Fruit fly (Drosophila melanogaster) whole organism, wandering third instar larva: ENCODE data around the gene Ucp4A.

Source experiments
- Abd-B ChIP-seq: fragments of >200 bp; optimal IDR thresholded peaks from 2 replicates; lab custom pipeline; 2017; ENCODE audit warnings: missing biosample characterization, missing genetic modification characterization
- CG32264 ChIP-seq: fragments of 200-800 bp; sonication (Bioruptor generic); optimal IDR thresholded peaks from 2 replicates; lab custom pipeline; 2016; ENCODE audit warnings: missing biosample characterization, missing genetic modification characterization
- CG9705 ChIP-seq: fragments of 200-800 bp; sonication (Bioruptor generic); optimal IDR thresholded peaks from 2 replicates; lab custom pipeline; 2018; ENCODE audit warnings: missing biosample characterization, mild to moderate bottlenecking, missing genetic modification characterization
- CrebA ChIP-seq: fragments of 200-800 bp; sonication (Bioruptor generic); optimal IDR thresholded peaks from 2 replicates; lab custom pipeline; 2016; ENCODE audit warnings: missing biosample characterization, mild to moderate bottlenecking, missing genetic modification characterization, borderline replicate concordance
- Dfd ChIP-seq: fragments of >200 bp; optimal IDR thresholded peaks from 2 replicates; lab custom pipeline; 2017; ENCODE audit warnings: missing biosample characterization, missing genetic modification characterization
- Dif ChIP-seq: fragments of 200-275, 200-300 bp; sonication (Bioruptor generic); optimal IDR thresholded peaks from 2 replicates; lab custom pipeline; 2018; ENCODE audit warnings: missing biosample characterization, missing genetic modification characterization; ENCODE audit not compliant: partially characterized antibody
- GATAd ChIP-seq: sonication (Bioruptor generic); optimal IDR thresholded peaks from 2 replicates; lab custom pipeline; 2016; ENCODE audit warnings: missing biosample characterization, missing genetic modification characterization
- HLH106 ChIP-seq: fragments of 200-800 bp; optimal IDR thresholded peaks from 3 replicates; lab custom pipeline; 2019; ENCODE audit warnings: missing biosample characterization, mild to moderate bottlenecking, missing genetic modification characterization, moderate library complexity
- Hnf4 ChIP-seq: fragments of 200-800 bp; sonication (Bioruptor generic); optimal IDR thresholded peaks from 2 replicates; lab custom pipeline; 2016; ENCODE audit warnings: missing biosample characterization, mild to moderate bottlenecking, missing genetic modification characterization
- Hr78 ChIP-seq: fragments of >200 bp; optimal IDR thresholded peaks from 2 replicates; lab custom pipeline; 2017; ENCODE audit warnings: missing biosample characterization, missing genetic modification characterization
- Hr83 ChIP-seq: fragments of 200-300 bp; sonication (Bioruptor generic); optimal IDR thresholded peaks from 2 replicates; lab custom pipeline; 2016; ENCODE audit warnings: missing biosample characterization, mild to moderate bottlenecking, missing genetic modification characterization, moderate library complexity; ENCODE audit not compliant: poor library complexity, severe bottlenecking
- Jra ChIP-seq: sonication (Bioruptor generic); optimal IDR thresholded peaks from 2 replicates; lab custom pipeline; 2016; ENCODE audit warnings: missing biosample characterization, missing genetic modification characterization
- Mio ChIP-seq: sonication (Bioruptor generic); optimal IDR thresholded peaks from 2 replicates; lab custom pipeline; 2016; ENCODE audit warnings: missing biosample characterization, missing genetic modification characterization
- Myc ChIP-seq: fragments of >200 bp; optimal IDR thresholded peaks from 2 replicates; lab custom pipeline; 2017
- N ChIP-seq: fragments of >200 bp; optimal IDR thresholded peaks from 2 replicates; lab custom pipeline; 2018; ENCODE audit warnings: missing biosample characterization, missing external identifiers, missing genetic modification characterization
- OdsH ChIP-seq: fragments of 200-800 bp; sonication (Bioruptor generic); optimal IDR thresholded peaks from 2 replicates; lab custom pipeline; 2016; ENCODE audit warnings: missing biosample characterization, mild to moderate bottlenecking, missing genetic modification characterization
- Rel ChIP-seq, 2 experiments: fragments of 200-800 bp; sonication (Bioruptor generic) in 1 of 2; optimal IDR thresholded peaks; 2 replicates in 1 of 2; 3 replicates in 1 of 2; lab custom pipeline; 2016 to 2019; ENCODE audit warnings: mild to moderate bottlenecking in 2 of 2, missing biosample characterization in 2 of 2, missing genetic modification characterization in 2 of 2, moderate library complexity in 1 of 2
- Sp1 ChIP-seq: fragments of 200-800 bp; sonication (Bioruptor generic); optimal IDR thresholded peaks from 3 replicates; lab custom pipeline; 2019; ENCODE audit warnings: missing biosample characterization, mild to moderate bottlenecking, missing genetic modification characterization, moderate library complexity
- Vsx2 ChIP-seq: fragments of 200-300, 225-300 bp; sonication (Bioruptor generic); optimal IDR thresholded peaks from 2 replicates; lab custom pipeline; 2018; ENCODE audit warnings: missing biosample characterization, missing genetic modification characterization; ENCODE audit not compliant: partially characterized antibody
- br ChIP-seq: fragments of 200-800 bp; sonication (Bioruptor generic); optimal IDR thresholded peaks from 2 replicates; lab custom pipeline; 2016; ENCODE audit warnings: missing biosample characterization, missing genetic modification characterization
- brk ChIP-seq: fragments of 200-800 bp; sonication (Bioruptor generic); optimal IDR thresholded peaks from 2 replicates; lab custom pipeline; 2016; ENCODE audit warnings: missing biosample characterization, mild to moderate bottlenecking, missing genetic modification characterization
- dl ChIP-seq, 2 experiments: fragments of 175-275, 200-275 bp in 1 of 2; fragments of 200-275 bp in 1 of 2; sonication (Bioruptor generic); optimal IDR thresholded peaks; lab custom pipeline; 2018; ENCODE audit warnings: mild to moderate bottlenecking in 2 of 2, missing biosample characterization in 2 of 2, missing genetic modification characterization in 2 of 2, moderate library complexity in 2 of 2; ENCODE audit not compliant: partially characterized antibody in 2 of 2, insufficient read depth in 1 of 2
- dmrt93B ChIP-seq: fragments of 200-800 bp; sonication (Bioruptor generic); optimal IDR thresholded peaks from 2 replicates; lab custom pipeline; 2018; ENCODE audit warnings: missing biosample characterization, mild to moderate bottlenecking, missing genetic modification characterization
- dsf ChIP-seq: sonication (Bioruptor generic); optimal IDR thresholded peaks from 2 replicates; lab custom pipeline; 2016; ENCODE audit warnings: missing biosample characterization, missing genetic modification characterization, borderline replicate concordance
- ey ChIP-seq: fragments of 200-800 bp; sonication (Bioruptor generic); optimal IDR thresholded peaks from 2 replicates; lab custom pipeline; 2016; ENCODE audit warnings: missing biosample characterization, missing genetic modification characterization
- foxo ChIP-seq, 2 experiments: fragments of 200-800 bp; sonication (Bioruptor generic); optimal IDR thresholded peaks; 2 replicates in 1 of 2; 3 replicates in 1 of 2; lab custom pipeline; 2016 to 2017; ENCODE audit warnings: missing biosample characterization in 2 of 2, missing genetic modification characterization in 2 of 2
- fru ChIP-seq: fragments of 200-800 bp; sonication (Bioruptor generic); optimal IDR thresholded peaks from 3 replicates; lab custom pipeline; 2016; ENCODE audit warnings: missing biosample characterization, mild to moderate bottlenecking, missing genetic modification characterization
- h ChIP-seq: fragments of 200-800 bp; sonication (Bioruptor generic); optimal IDR thresholded peaks from 3 replicates; lab custom pipeline; 2016; ENCODE audit warnings: missing biosample characterization, mild to moderate bottlenecking, missing genetic modification characterization
- jim ChIP-seq: fragments of 175-275, 200-325 bp; sonication (Bioruptor generic); optimal IDR thresholded peaks from 2 replicates; lab custom pipeline; 2016; ENCODE audit warnings: missing biosample characterization, mild to moderate bottlenecking, missing genetic modification characterization
- lola ChIP-seq: fragments of >200 bp; optimal IDR thresholded peaks from 2 replicates; lab custom pipeline; 2017; ENCODE audit warnings: missing biosample characterization, missing genetic modification characterization
- pan ChIP-seq: fragments of >200 bp; optimal IDR thresholded peaks from 2 replicates; lab custom pipeline; 2017
- psq ChIP-seq: fragments of 200-800 bp; sonication (Bioruptor generic); optimal IDR thresholded peaks from 3 replicates; lab custom pipeline; 2017; ENCODE audit warnings: missing biosample characterization, mild to moderate bottlenecking, missing genetic modification characterization, moderate library complexity
- rgr ChIP-seq: fragments of 200-800 bp; sonication (Bioruptor generic); optimal IDR thresholded peaks from 3 replicates; lab custom pipeline; 2016; ENCODE audit warnings: missing biosample characterization, mild to moderate bottlenecking, missing genetic modification characterization
- sage ChIP-seq: fragments of 200-800 bp; sonication (Bioruptor generic); optimal IDR thresholded peaks from 2 replicates; lab custom pipeline; 2016; ENCODE audit warnings: missing biosample characterization, mild to moderate bottlenecking, missing genetic modification characterization
- sv ChIP-seq: fragments of 200-800 bp; sonication (Bioruptor generic); optimal IDR thresholded peaks from 3 replicates; lab custom pipeline; 2016; ENCODE audit warnings: missing biosample characterization, missing genetic modification characterization
- tai ChIP-seq: sonication (Bioruptor generic); optimal IDR thresholded peaks from 2 replicates; lab custom pipeline; 2016; ENCODE audit warnings: missing biosample characterization, missing genetic modification characterization
- usp ChIP-seq: fragments of >200 bp; optimal IDR thresholded peaks from 2 replicates; lab custom pipeline; 2017; ENCODE audit warnings: missing biosample characterization, missing genetic modification characterization
- woc ChIP-seq: sonication (Bioruptor generic); optimal IDR thresholded peaks from 2 replicates; lab custom pipeline; 2016; ENCODE audit warnings: missing biosample characterization, mild to moderate bottlenecking, missing genetic modification characterization

Ucp4A gene

DNA sequence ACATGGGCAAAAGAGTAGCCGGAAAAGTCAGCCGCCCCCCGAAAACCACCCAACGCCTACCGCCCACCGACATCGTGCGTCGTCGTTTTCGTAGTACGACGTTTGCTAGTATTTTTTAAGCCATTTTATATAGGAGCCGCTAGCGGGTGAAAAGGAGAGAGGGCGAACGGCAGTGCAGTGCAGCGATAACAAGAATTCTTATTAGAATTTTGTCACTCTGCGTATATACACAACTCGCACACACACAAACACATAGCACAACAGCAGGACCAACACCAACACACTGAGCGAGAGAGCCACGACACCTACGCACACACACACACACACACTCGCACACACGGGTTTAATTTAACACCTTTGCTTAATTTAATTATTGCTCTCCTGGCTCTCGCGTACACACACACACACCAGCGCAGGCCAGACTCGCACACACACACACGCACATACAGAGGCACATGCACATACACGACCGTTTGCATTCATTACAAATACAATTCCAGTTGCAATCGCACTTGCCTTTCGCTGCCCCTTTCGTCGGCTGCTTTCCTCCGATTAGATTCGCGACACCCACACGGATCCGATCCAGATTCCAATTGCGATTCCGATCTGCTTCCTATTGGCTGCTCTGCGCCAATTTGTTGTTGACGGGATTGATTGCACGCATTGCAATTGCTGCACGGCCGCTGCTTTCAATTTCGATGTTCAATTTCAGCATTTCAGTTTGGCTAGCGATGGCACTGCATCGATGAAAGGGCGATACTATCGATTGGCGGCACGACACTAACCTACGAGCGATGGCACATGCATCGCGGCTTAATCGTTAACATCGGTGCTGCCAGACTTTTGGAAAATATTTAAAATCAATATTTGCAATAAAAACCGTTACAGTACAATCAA, 17.7 kb upstream of the Ucp4A start, which contains the start of gene Socs16D:
Gene Socs16D, minus strand, starts transcription at position 758 of the 897 bp plus-strand sequence.
- TF ChIP-seq Hr83 (GFP tag; lab: Kevin White, UChicago) (peak; percentile 54), Dfd (GFP tag; lab: Kevin White, UChicago) (peak; percentile 66), sv (GFP tag; lab: Kevin White, UChicago) (peak; percentile 10), dsf (GFP tag; lab: Kevin White, UChicago) (no peak), CG32264 (GFP tag; lab: Kevin White, UChicago) (no peak), ey (GFP tag; lab: Kevin White, UChicago) (peak; percentile 23), sage (GFP tag; lab: Kevin White, UChicago) (no peak), Hr78 (peak; percentile 82), HLH106 (tag; lab: Kevin White, UChicago) (peak; percentile 26), Jra (GFP tag; lab: Kevin White, UChicago) (no peak), woc (GFP tag; lab: Kevin White, UChicago) (peak; percentile 4), brk (peak; percentile 45), Rel (GFP tag; optimal IDR thresholded peaks at IDR 0.05; lab: Kevin White, UChicago) (no peak), Rel (tag; optimal IDR thresholded peaks at IDR 0.05; lab: Kevin White, UChicago) (peak; percentile 1), psq (peak; percentile 42), GATAd (GFP tag; lab: Kevin White, UChicago) (no peak), pan (lab: Kevin White, UChicago) (no peak), jim (GFP tag; lab: Kevin White, UChicago) (no peak), Hnf4 (GFP tag; lab: Kevin White, UChicago) (peak; percentile 1), CrebA (GFP tag; lab: Kevin White, UChicago) (no peak), usp (no peak), N (peak; percentile 99), Myc (lab: Kevin White, UChicago) (no peak), lola (GFP tag; lab: Kevin White, UChicago) (no peak), h (GFP tag; lab: Kevin White, UChicago) (peak; percentile 48), dl (GFP tag; optimal IDR thresholded peaks at IDR 0.05; lab: Kevin White, UChicago; ENCODE audit: insufficient read depth in 1 of 2, partially characterized antibody in 2 of 2) (no peak), Sp1 (GFP tag; lab: Kevin White, UChicago) (peak; percentile 51), rgr (peak; percentile 40), dmrt93B (GFP tag; lab: Kevin White, UChicago) (no peak), br (peak; percentile 48), foxo (GFP tag; optimal IDR thresholded peaks at IDR 0.05; lab: Kevin White, UChicago) (peak in 1 of 2 experiments; percentile 25), tai (no peak), Vsx2 (GFP tag; lab: Kevin White, UChicago) (no peak), Dif (no peak), Mio (no peak), OdsH (peak; percentile 46), fru (GFP tag; lab: Kevin White, UChicago) (peak; percentile 40), CG9705 (GFP tag; lab: Kevin White, UChicago) (peak; percentile 28), Abd-B (GFP tag; lab: Kevin White, UChicago) (peak; percentile 77)
- TF ChIP-seq, all 38 proteins: peak for 21

DNA sequence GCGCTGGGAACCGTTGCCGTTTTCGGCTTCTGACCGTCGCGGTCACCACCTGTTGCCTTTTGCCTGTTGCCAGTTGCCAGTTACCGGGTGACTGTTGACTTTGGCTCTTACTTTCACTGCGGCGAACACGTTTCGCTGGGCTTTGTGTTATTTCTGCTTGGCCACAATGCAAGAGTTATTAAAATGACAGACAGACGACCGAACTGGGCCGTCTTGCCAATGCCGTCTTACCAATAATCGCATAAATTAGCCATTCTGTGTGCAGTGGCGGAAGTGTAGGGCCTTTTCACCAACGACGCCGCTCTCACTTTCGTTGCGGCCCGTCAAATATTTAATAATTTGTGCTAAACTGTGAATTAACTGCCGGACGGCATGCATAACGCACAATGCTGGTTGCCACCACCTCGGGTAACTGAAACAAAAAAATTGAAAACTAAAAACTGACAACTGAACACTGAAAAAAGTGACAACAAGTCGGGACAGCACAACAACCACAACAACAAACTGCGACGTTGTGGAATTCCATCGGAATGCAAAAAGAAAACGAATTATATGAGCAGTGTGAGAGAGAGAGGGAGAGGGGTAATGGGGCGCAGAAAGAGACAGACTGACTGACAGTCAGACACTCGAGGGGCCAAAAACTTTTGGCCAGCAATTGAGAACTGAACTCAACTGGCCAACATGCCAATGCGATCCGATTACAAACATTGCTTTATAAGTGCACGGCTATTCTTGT, 16.3 kb upstream of the Ucp4A start:
- TF ChIP-seq Mio (no peak), sv (GFP tag; lab: Kevin White, UChicago) (no peak), Hr83 (GFP tag; lab: Kevin White, UChicago) (no peak), Jra (GFP tag; lab: Kevin White, UChicago) (no peak), Hr78 (no peak), Dfd (GFP tag; lab: Kevin White, UChicago) (no peak), CrebA (GFP tag; lab: Kevin White, UChicago) (no peak), Hnf4 (GFP tag; lab: Kevin White, UChicago) (no peak), Abd-B (GFP tag; lab: Kevin White, UChicago) (no peak), Sp1 (GFP tag; lab: Kevin White, UChicago) (no peak), brk (no peak), CG32264 (GFP tag; lab: Kevin White, UChicago) (no peak), ey (GFP tag; lab: Kevin White, UChicago) (no peak), woc (GFP tag; lab: Kevin White, UChicago) (no peak), lola (GFP tag; lab: Kevin White, UChicago) (no peak), Myc (lab: Kevin White, UChicago) (no peak), fru (GFP tag; lab: Kevin White, UChicago) (no peak), Vsx2 (GFP tag; lab: Kevin White, UChicago) (no peak)
